Fruit fly (Drosophila melanogaster): ENCODE results near the gene CG33298.

DNA sequence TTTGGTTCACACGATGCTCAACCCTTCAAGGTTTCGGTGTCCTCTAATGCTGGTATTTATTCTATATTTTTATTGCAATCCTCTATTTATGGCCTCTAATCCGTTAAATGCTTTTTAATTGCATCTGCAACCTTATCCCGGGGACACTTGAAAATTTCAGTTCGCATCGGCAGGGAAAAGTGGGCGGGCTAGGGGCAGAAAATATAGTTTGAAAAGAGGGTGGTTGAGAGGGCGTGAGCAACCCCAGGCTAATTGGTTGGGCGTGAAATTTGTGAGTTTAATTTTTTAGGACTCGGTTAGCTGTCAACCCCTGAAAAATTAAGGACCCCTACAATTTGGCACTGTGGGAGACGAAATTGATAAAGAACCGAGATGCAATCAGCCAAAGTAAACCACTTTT, 49.5 kb upstream of the CG33298 start:
- TF ChIP-seq toe (GFP tag; optimal IDR thresholded peaks at IDR 0.05) (no peak), tj (GFP tag; optimal IDR thresholded peaks at IDR 0.05) (no peak), CG33017 (tag; optimal IDR thresholded peaks at IDR 0.05) (no peak), Crg-1 (GFP tag; optimal IDR thresholded peaks at IDR 0.05) (no peak)

All from whole organism, adult.